Worm (Caenorhabditis elegans): ENCODE measurements around the gene lgg-2.
A peak's percentile ranks its signal among the peaks of the same experiment; 100 is the strongest.

lgg-2 gene

DNA sequence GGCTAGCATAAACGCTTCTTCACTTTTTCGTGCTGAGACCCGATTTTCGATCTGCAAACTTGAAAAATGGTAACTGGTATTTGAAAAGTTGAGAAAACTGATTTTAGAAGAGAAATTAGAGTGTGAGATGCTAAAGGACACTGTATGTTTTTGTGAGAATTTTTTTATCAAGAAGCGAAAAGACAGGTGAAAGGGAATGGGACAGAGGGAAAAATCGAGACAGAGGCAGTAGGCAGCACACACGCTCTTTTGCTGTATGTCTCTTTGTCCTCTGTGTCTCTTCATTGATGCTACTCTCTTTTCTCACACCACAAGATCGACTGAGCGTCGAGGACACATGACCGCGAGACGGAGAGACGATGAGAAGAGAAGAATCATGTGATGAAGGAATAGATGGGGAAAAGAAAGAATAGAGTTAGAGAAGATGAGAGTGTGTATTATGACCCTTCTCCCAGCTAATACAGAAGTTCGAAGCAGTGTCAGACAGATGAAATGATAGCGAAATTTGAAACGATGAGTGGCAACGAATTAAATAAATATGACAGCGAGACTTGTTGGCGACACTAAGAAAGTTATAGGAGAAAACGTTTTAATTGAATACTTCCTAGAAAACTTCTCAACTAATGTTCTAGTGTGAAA lies at the start of gene lgg-2 (continued):
- TF ChIP-seq pha-4 (tag; optimal IDR thresholded peaks at IDR 0.05) (peak; percentile 67), attf-6 (GFP tag; IDR thresholded peaks at IDR 0.05) (no peak), dox-1 (GFP tag; IDR thresholded peaks at IDR 0.05) (peak; percentile 76), Y67H2A.10 (GFP tag; conservative IDR thresholded peaks at IDR 0.05) (peak; percentile 73), Y79H2A.3 (GFP tag; conservative IDR thresholded peaks at IDR 0.05) (no peak), pbrm-1 (GFP tag; IDR thresholded peaks at IDR 0.05) (peak; percentile 77; the same call in 1 of the 2 replicates), tbx-9 (tag; optimal IDR thresholded peaks at IDR 0.05; ENCODE audit: borderline replicate concordance) (no peak), ama-1 (optimal IDR thresholded peaks at IDR 0.05) (no peak), ama-1 (GFP tag; optimal IDR thresholded peaks at IDR 0.05) (no peak), snpc-3.4 (tag; optimal IDR thresholded peaks at IDR 0.05) (no peak), F52B5.7 (tag; optimal IDR thresholded peaks at IDR 0.05) (no peak), lin-26 (GFP tag; IDR thresholded peaks at IDR 0.05) (peak; percentile 52; the same call in 1 of the 2 replicates), mel-28 (tag; optimal IDR thresholded peaks at IDR 0.05; ENCODE audit: borderline replicate concordance) (no peak), D2030.7 (GFP tag; IDR thresholded peaks at IDR 0.05) (no peak), Y53F4B.3 (GFP tag; IDR thresholded peaks at IDR 0.05) (no peak), him-1 (tag; optimal IDR thresholded peaks at IDR 0.05) (no peak), attf-5 (GFP tag; optimal IDR thresholded peaks at IDR 0.05) (peak; percentile 86), ccch-3 (GFP tag; optimal IDR thresholded peaks at IDR 0.05) (no peak), let-526 (GFP tag; IDR thresholded peaks at IDR 0.05) (peak; percentile 28; the same call in 1 of the 2 replicates), snpc-1.1 (tag; optimal IDR thresholded peaks at IDR 0.05; ENCODE audit: insufficient read depth) (no peak), nhr-80 (tag; optimal IDR thresholded peaks at IDR 0.05) (peak; percentile 92), athp-1 (tag; optimal IDR thresholded peaks at IDR 0.05) (no peak), ztf-6 (GFP tag; IDR thresholded peaks at IDR 0.05) (0 out of 2 replicates have a peak, but pooled peaks have one; percentile 24), lsy-27 (tag; optimal IDR thresholded peaks at IDR 0.05; ENCODE audit: borderline replicate concordance, insufficient read depth) (no peak), ztf-28 (GFP tag; IDR thresholded peaks at IDR 0.05) (no peak), ceh-100 (GFP tag; IDR thresholded peaks at IDR 0.05) (peak; percentile 50), sdz-38 (tag; optimal IDR thresholded peaks at IDR 0.05) (no peak), tlf-1 (GFP tag; optimal IDR thresholded peaks at IDR 0.05) (peak; percentile 86), nhr-179 (tag; optimal IDR thresholded peaks at IDR 0.05) (no peak), madf-6 (GFP tag; IDR thresholded peaks at IDR 0.05) (0 out of 2 replicates have a peak, but pooled peaks have one; percentile 9), repo-1 (tag; optimal IDR thresholded peaks at IDR 0.05) (peak; percentile 47), nhr-27 (tag; optimal IDR thresholded peaks at IDR 0.05) (no peak), B0261.1 (tag; optimal IDR thresholded peaks at IDR 0.05) (peak; percentile 9)

DNA sequence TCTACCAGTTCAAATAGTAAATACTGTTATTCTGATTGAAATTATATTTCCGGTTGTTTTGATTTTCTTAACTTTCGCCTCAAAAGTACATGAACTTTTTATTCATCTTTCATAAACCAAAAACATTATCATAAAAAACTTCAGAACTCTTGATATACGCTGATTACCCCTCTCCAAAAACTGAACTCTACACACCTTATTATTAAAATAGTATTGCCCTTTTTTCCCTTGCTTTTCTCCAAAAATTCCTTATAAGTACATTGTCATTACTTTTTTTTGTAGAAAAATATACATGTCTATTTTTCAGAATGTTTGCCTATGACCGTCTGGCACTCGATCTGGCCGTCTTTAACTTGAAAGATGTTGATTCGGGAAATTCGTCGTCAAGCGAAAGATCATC lies 46.1 kb upstream of the lgg-2 start, which contains the start of gene Y43E12A.2:
Y43E12A.2 (plus strand) TSS at position 301 of the 400 bp plus-strand sequence.
- TF ChIP-seq B0261.1 (tag; optimal IDR thresholded peaks at IDR 0.05) (no peak), egrh-3 (GFP tag; IDR thresholded peaks at IDR 0.05) (no peak), cebp-2 (GFP tag; IDR thresholded peaks at IDR 0.05) (no peak), K12H6.12 (tag; optimal IDR thresholded peaks at IDR 0.05) (no peak), unc-130 (GFP tag; optimal IDR thresholded peaks at IDR 0.05) (no peak)

DNA sequence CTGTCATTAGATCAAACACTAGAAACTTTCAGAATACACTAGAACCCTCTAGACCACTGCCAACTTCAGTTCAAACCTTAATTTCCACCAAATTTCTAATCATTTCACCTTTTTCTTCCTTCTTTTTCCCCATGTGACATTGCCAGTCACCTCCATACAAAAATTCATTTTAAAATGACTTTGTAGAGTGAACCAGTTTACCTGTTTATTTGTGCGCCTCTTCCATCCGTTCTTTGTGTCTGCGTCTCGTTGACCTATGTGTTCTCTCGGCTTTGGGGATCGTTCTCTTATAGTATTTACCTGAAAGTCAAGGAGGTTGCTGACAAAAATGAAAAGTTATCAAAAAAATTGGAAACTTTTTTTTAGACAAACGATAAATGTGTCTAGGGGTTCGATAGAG lies 44.9 kb upstream of the lgg-2 start:
- TF ChIP-seq ceh-40 (GFP tag; IDR thresholded peaks at IDR 0.05), result no peak
- no peak for TF ChIP-seq F22D6.2 (tag; optimal IDR thresholded peaks at IDR 0.05)
- TF ChIP-seq ztf-18 (tag; optimal IDR thresholded peaks at IDR 0.05), result no peak
- TF ChIP-seq sptf-2 (GFP tag; optimal IDR thresholded peaks at IDR 0.05), result no peak
- TF ChIP-seq unc-130 (GFP tag; optimal IDR thresholded peaks at IDR 0.05), result no peak
- TF ChIP-seq F55B11.4 (tag; optimal IDR thresholded peaks at IDR 0.05; ENCODE audit: borderline replicate concordance, insufficient read depth), result no peak
- TF ChIP-seq lir-1 (GFP tag; conservative IDR thresholded peaks at IDR 0.05), result no peak
- TF ChIP-seq hmg-1.2 (GFP tag; IDR thresholded peaks at IDR 0.05), result peak; percentile 46; the same call in 1 of the 2 replicates
- no peak for TF ChIP-seq mes-4 (tag; optimal IDR thresholded peaks at IDR 0.05)
- no peak for TF ChIP-seq mxl-1 (tag; optimal IDR thresholded peaks at IDR 0.05)
- no peak for TF ChIP-seq bed-1 (GFP tag; IDR thresholded peaks at IDR 0.05)
- TF ChIP-seq ccch-3 (GFP tag; optimal IDR thresholded peaks at IDR 0.05), result no peak
- no peak for TF ChIP-seq attf-6 (GFP tag; IDR thresholded peaks at IDR 0.05)
- no peak for TF ChIP-seq B0261.1 (tag; optimal IDR thresholded peaks at IDR 0.05)
- no peak for TF ChIP-seq nhr-27 (tag; optimal IDR thresholded peaks at IDR 0.05)

Measured in whole organism, young adult.